Worm (Caenorhabditis elegans) whole organism, midembryonic: ENCODE results near the gene F44D12.10.

Source experiments
- T22C8.4 ChIP-seq: fragments of 200-800 bp; sonication (Bioruptor generic); IDR thresholded peaks from 2 replicates; pipeline ENCODE4 v1.3.6; 2022; ENCODE audit warnings: missing genetic modification characterization, missing compliant biosample characterization
- flt-1 ChIP-seq: fragments of 200-800 bp; sonication (Bioruptor generic); IDR thresholded peaks from 2 replicates; pipeline ENCODE4 v1.3.6; 2022; ENCODE audit warnings: missing genetic modification characterization, missing compliant biosample characterization
- klf-2 ChIP-seq: fragments of 200-800 bp; sonication (Bioruptor generic); conservative IDR thresholded peaks from 2 replicates; pipeline ENCODE4 v1.3.6; 2022; ENCODE audit warnings: missing genetic modification reagents, missing genetic modification characterization, missing compliant biosample characterization
- med-1 ChIP-seq: sonication (generic microtip); optimal IDR thresholded peaks from 2 replicates; lab custom pipeline; 2017; ENCODE audit warnings: missing genetic modification characterization, mild to moderate bottlenecking, missing compliant biosample characterization, antibody characterized with exemption, missing genetic modification reagents; ENCODE audit not compliant: insufficient read depth
- tab-1 ChIP-seq: fragments of 200-800 bp; sonication (Bioruptor generic); IDR thresholded peaks from 2 replicates; pipeline ENCODE4 v1.3.6; 2022; ENCODE audit warnings: missing genetic modification characterization, missing compliant biosample characterization
- ztf-23 ChIP-seq: fragments of 200-800 bp; sonication (Bioruptor generic); IDR thresholded peaks from 2 replicates; pipeline ENCODE4 v1.3.6; 2022; ENCODE audit warnings: missing genetic modification reagents, missing genetic modification characterization, missing compliant biosample characterization
- ztf-29 ChIP-seq: fragments of 200-800 bp; sonication (Bioruptor generic); IDR thresholded peaks from 2 replicates; pipeline ENCODE4 v1.3.6; 2022; ENCODE audit warnings: missing genetic modification reagents, missing genetic modification characterization, missing compliant biosample characterization

ce11 chrIV:10026129-10026528 lies 10.7 kb downstream of the F44D12.10 start:
- TF ChIP-seq tab-1 = no peak
- TF ChIP-seq flt-1 (GFP tag; lab: Robert Waterston, UW) = no peak
- TF ChIP-seq med-1 (GFP tag; lab: Kevin White, UChicago) = no peak
- no peak for TF ChIP-seq ztf-23
- no peak for TF ChIP-seq ztf-29 (GFP tag; lab: Robert Waterston, UW)
- no peak for TF ChIP-seq klf-2
- TF ChIP-seq T22C8.4 = no peak
